Worm (Caenorhabditis elegans): ENCODE results near the gene Y116A8A.6.

Y116A8A.6 gene

ce11 chrIV:16829896-16830295 is 1.3 kb upstream of the Y116A8A.6 start, which contains the start of gene Y116A8A.7:
TSS of gene Y116A8A.7 (plus strand) at chrIV:16830196.
- TF ChIP-seq ref-2 (tag; optimal IDR thresholded peaks at IDR 0.05) (no peak), tbx-7 (tag; optimal IDR thresholded peaks at IDR 0.05) (no peak), ceh-18 (tag; optimal IDR thresholded peaks at IDR 0.05) (no peak), fkh-6 (tag; optimal IDR thresholded peaks at IDR 0.05) (no peak), ama-1 (optimal IDR thresholded peaks at IDR 0.05) (no peak), hlh-6 (tag; optimal IDR thresholded peaks at IDR 0.05) (no peak), ceh-48 (tag; optimal IDR thresholded peaks at IDR 0.05) (no peak), lin-11 (tag; optimal IDR thresholded peaks at IDR 0.05) (no peak)

ce11 chrIV:16822529-16822928 is 6.1 kb downstream of the Y116A8A.6 start, which contains the start of gene Y116A8A.4:
TSS of gene Y116A8A.4 (plus strand) at chrIV:16822829.
- TF ChIP-seq ceh-19 (GFP tag; optimal IDR thresholded peaks at IDR 0.05) = no peak
- TF ChIP-seq unc-86 (tag; optimal IDR thresholded peaks at IDR 0.05) = no peak
- no peak for TF ChIP-seq ets-4 (tag; optimal IDR thresholded peaks at IDR 0.05)
- TF ChIP-seq sdc-2 (tag; optimal IDR thresholded peaks at IDR 0.05) = no peak
- TF ChIP-seq odd-2 (tag; optimal IDR thresholded peaks at IDR 0.05) = no peak
- no peak for TF ChIP-seq ceh-30 (tag; optimal IDR thresholded peaks at IDR 0.05)
- no peak for TF ChIP-seq ceh-48 (tag; optimal IDR thresholded peaks at IDR 0.05)
- no peak for TF ChIP-seq ztf-16 (tag; optimal IDR thresholded peaks at IDR 0.05)
- TF ChIP-seq madf-2 (tag; optimal IDR thresholded peaks at IDR 0.05) = no peak
- TF ChIP-seq F13H6.1 (tag; optimal IDR thresholded peaks at IDR 0.05) = no peak
- TF ChIP-seq rnt-1 (tag; optimal IDR thresholded peaks at IDR 0.05) = no peak
- TF ChIP-seq pha-4 (tag; optimal IDR thresholded peaks at IDR 0.05) = no peak

ce11 chrIV:16813825-16814224 is 14.8 kb downstream of the Y116A8A.6 start, which contains the start of gene Y116A8A.2:
TSS of gene Y116A8A.2 (minus strand) at chrIV:16813925.
- no peak for TF ChIP-seq ama-1 (optimal IDR thresholded peaks at IDR 0.05)
- no peak for TF ChIP-seq odd-2 (tag; optimal IDR thresholded peaks at IDR 0.05)
- TF ChIP-seq ceh-30 (tag; optimal IDR thresholded peaks at IDR 0.05) = no peak
- no peak for TF ChIP-seq ceh-14 (tag; optimal IDR thresholded peaks at IDR 0.05)
- no peak for TF ChIP-seq nfya-1 (tag; optimal IDR thresholded peaks at IDR 0.05)
- no peak for TF ChIP-seq unc-42 (tag; optimal IDR thresholded peaks at IDR 0.05)
- no peak for TF ChIP-seq Y22D7AL.16 (tag; optimal IDR thresholded peaks at IDR 0.05)
- TF ChIP-seq hlh-15 (tag; optimal IDR thresholded peaks at IDR 0.05) = no peak
- TF ChIP-seq ahr-1 (tag; optimal IDR thresholded peaks at IDR 0.05) = no peak

- TF ChIP-seq unc-42 (tag; optimal IDR thresholded peaks at IDR 0.05) = peak; percentile 77
- no peak for TF ChIP-seq tbx-2 (tag; optimal IDR thresholded peaks at IDR 0.05)
These were observed 16.5 kb downstream of the Y116A8A.6 start for ce11 chrIV:16812116-16812515.

- TF ChIP-seq F13H6.1 (tag; optimal IDR thresholded peaks at IDR 0.05) (no peak), unc-55 (GFP tag; optimal IDR thresholded peaks at IDR 0.05) (no peak), ttx-3 (tag; optimal IDR thresholded peaks at IDR 0.05) (no peak), pqm-1 (tag; optimal IDR thresholded peaks at IDR 0.05) (no peak), sox-4 (tag; optimal IDR thresholded peaks at IDR 0.05) (no peak), eyg-1 (tag; optimal IDR thresholded peaks at IDR 0.05) (no peak), dmd-4 (tag; optimal IDR thresholded peaks at IDR 0.05; ENCODE audit: borderline replicate concordance) (no peak), ceh-22 (tag; optimal IDR thresholded peaks at IDR 0.05) (no peak), pat-9 (tag; optimal IDR thresholded peaks at IDR 0.05) (no peak), ceh-6 (GFP tag; optimal IDR thresholded peaks at IDR 0.05) (no peak), pax-1 (tag; optimal IDR thresholded peaks at IDR 0.05) (no peak), ceh-14 (tag; optimal IDR thresholded peaks at IDR 0.05) (no peak), npax-4 (tag; optimal IDR thresholded peaks at IDR 0.05) (no peak), K02D7.2 (tag; optimal IDR thresholded peaks at IDR 0.05) (no peak), ceh-48 (tag; optimal IDR thresholded peaks at IDR 0.05) (no peak), unc-3 (GFP tag; conservative IDR thresholded peaks at IDR 0.05) (no peak), unc-3 (tag; optimal IDR thresholded peaks at IDR 0.05) (no peak)
These were observed 22.2 kb downstream of the Y116A8A.6 start, which contains the start of gene clec-193 for ce11 chrIV:16806352-16806751. TSS of gene clec-193 (minus strand) at chrIV:16806452.
